Worm (Caenorhabditis elegans): ENCODE measurements around the gene hrde-1.
A peak's percentile ranks its signal among the peaks of the same experiment; 100 is the strongest.

hrde-1 gene

ce11 chrIII:4195306-4196008, 19.5 kb upstream of the hrde-1 start (continued):
- TF ChIP-seq ZK337.2 (GFP tag; IDR thresholded peaks at IDR 0.05) (no peak), dmd-8 (GFP tag; IDR thresholded peaks at IDR 0.05) (0 out of 2 replicates have a peak, but pooled peaks have one; percentile 36), mes-2 (tag; optimal IDR thresholded peaks at IDR 0.05; ENCODE audit: poor library complexity, severe bottlenecking) (peak; percentile 80), dmd-6 (GFP tag; IDR thresholded peaks at IDR 0.05) (peak; percentile 30; the same call in 1 of the 2 replicates), nhr-237 (tag; optimal IDR thresholded peaks at IDR 0.05) (no peak), Y48G9A.11 (GFP tag; IDR thresholded peaks at IDR 0.05) (peak; percentile 77), mep-1 (tag; optimal IDR thresholded peaks at IDR 0.05) (peak; percentile 76), hlh-11 (tag; optimal IDR thresholded peaks at IDR 0.05) (peak; percentile 48), daf-19 (GFP tag; conservative IDR thresholded peaks at IDR 0.05) (peak; percentile 82), lin-13 (GFP tag; optimal IDR thresholded peaks at IDR 0.05) (peak; percentile 26), nhr-11 (tag; optimal IDR thresholded peaks at IDR 0.05) (no peak), pqm-1 (tag; optimal IDR thresholded peaks at IDR 0.05) (peak; percentile 11), ztf-7 (tag; optimal IDR thresholded peaks at IDR 0.05) (no peak), D1046.2 (GFP tag; IDR thresholded peaks at IDR 0.05) (no peak; the same call in 1 of the 2 replicates), F26F4.8 (GFP tag; conservative IDR thresholded peaks at IDR 0.05) (no peak), lsy-2 (tag; optimal IDR thresholded peaks at IDR 0.05) (peak; percentile 10 to 81), nhr-77 (tag; optimal IDR thresholded peaks at IDR 0.05) (no peak), nhr-42 (GFP tag; IDR thresholded peaks at IDR 0.05) (no peak), set-16 (GFP tag; IDR thresholded peaks at IDR 0.05) (no peak), Y105C5A.15 (GFP tag; IDR thresholded peaks at IDR 0.05) (peak; percentile 66; the same call in 1 of the 2 replicates), fos-1 (tag; optimal IDR thresholded peaks at IDR 0.05) (no peak), aha-1 (tag) (peak; percentile 99), nhr-10 (tag; optimal IDR thresholded peaks at IDR 0.05) (no peak), ces-1 (GFP tag; optimal IDR thresholded peaks at IDR 0.05) (peak; percentile 38), ceh-44 (GFP tag; IDR thresholded peaks at IDR 0.05) (no peak), ztf-11 (tag; optimal IDR thresholded peaks at IDR 0.05) (no peak), nhr-25 (tag; optimal IDR thresholded peaks at IDR 0.05; ENCODE audit: borderline replicate concordance, insufficient read depth) (no peak), spr-1 (tag; optimal IDR thresholded peaks at IDR 0.05) (peak; percentile 48), dpl-1 (GFP tag; optimal IDR thresholded peaks at IDR 0.05) (no peak), attf-4 (tag; optimal IDR thresholded peaks at IDR 0.05) (peak; percentile 69), F49E8.2 (tag; optimal IDR thresholded peaks at IDR 0.05; ENCODE audit: borderline replicate concordance) (no peak), duxl-1 (tag; optimal IDR thresholded peaks at IDR 0.05; ENCODE audit: poor library complexity) (peak; percentile 42), ceh-32 (tag; optimal IDR thresholded peaks at IDR 0.05; ENCODE audit: poor library complexity) (no peak), lin-38 (GFP tag; IDR thresholded peaks at IDR 0.05) (peak; percentile 67)

ce11 chrIII:4194349-4195110, 18.6 kb upstream of the hrde-1 start:
- 0 out of 2 replicates have a peak, but pooled peaks have one; percentile 35 for TF ChIP-seq ZK337.2 (GFP tag; IDR thresholded peaks at IDR 0.05)
- no peak for TF ChIP-seq zip-11 (GFP tag; IDR thresholded peaks at IDR 0.05)
- peak; percentile 25; the same call in 1 of the 2 replicates for TF ChIP-seq set-16 (GFP tag; IDR thresholded peaks at IDR 0.05)
- TF ChIP-seq pha-4 (GFP tag; IDR thresholded peaks at IDR 0.05): 0 out of 2 replicates have a peak, but pooled peaks have one; percentile 14
- no peak for TF ChIP-seq pha-4 (tag; optimal IDR thresholded peaks at IDR 0.05)
- TF ChIP-seq aha-1 (tag): peak; percentile 97
- no peak for TF ChIP-seq Y48G9A.11 (GFP tag; IDR thresholded peaks at IDR 0.05)
- peak; percentile 60 for TF ChIP-seq egl-43 (GFP tag; IDR thresholded peaks at IDR 0.05)
- TF ChIP-seq R02D3.7 (tag; optimal IDR thresholded peaks at IDR 0.05): no peak
